Fruit fly (Drosophila melanogaster) whole organism, embryonic: ENCODE data around the gene CG43354.
A peak's percentile ranks its signal among the peaks of the same experiment; 100 is the strongest.

Source experiments
- Atf3 ChIP-seq: fragments of 200-800 bp; sonication (Bioruptor generic); optimal IDR thresholded peaks from 3 replicates; lab custom pipeline; 2016; ENCODE audit warnings: missing biosample characterization, missing genetic modification characterization
- Blimp-1 ChIP-seq: fragments of 200-800 bp; sonication (Bioruptor generic); optimal IDR thresholded peaks from 3 replicates; lab custom pipeline; 2018; ENCODE audit warnings: missing biosample characterization, missing genetic modification characterization, mild to moderate bottlenecking, moderate library complexity, missing genetic modification reagents
- Bteb2 ChIP-seq: fragments of 200-800 bp; sonication (Bioruptor generic); optimal IDR thresholded peaks from 2 replicates; lab custom pipeline; 2016; ENCODE audit warnings: missing biosample characterization, missing genetic modification characterization
- CG10209 ChIP-seq: fragments of 200-800 bp; sonication (Bioruptor generic); optimal IDR thresholded peaks from 3 replicates; lab custom pipeline; 2017; ENCODE audit warnings: missing biosample characterization, mild to moderate bottlenecking, missing genetic modification characterization, missing genetic modification reagents
- CG11504 ChIP-seq: fragments of 200-800 bp; sonication (Bioruptor generic); optimal IDR thresholded peaks from 3 replicates; lab custom pipeline; 2019; ENCODE audit warnings: missing biosample characterization, mild to moderate bottlenecking, missing genetic modification characterization, moderate library complexity
- CG11695 ChIP-seq: fragments of 200-800 bp; sonication (Bioruptor generic); IDR thresholded peaks from 3 replicates; pipeline ENCODE4 v1.3.6; 2022; ENCODE audit warnings: missing biosample characterization, missing genetic modification characterization
- CG13287 ChIP-seq: fragments of 200-800 bp; sonication (Bioruptor generic); IDR thresholded peaks from 2 replicates; pipeline ENCODE4 v1.3.6; 2022; ENCODE audit warnings: missing biosample characterization, missing genetic modification characterization; ENCODE audit not compliant: partially characterized antibody
- CG14014 ChIP-seq: fragments of 200-800 bp; sonication (Bioruptor generic); IDR thresholded peaks from 2 replicates; pipeline ENCODE4 v1.3.6; 2022; ENCODE audit warnings: missing biosample characterization, missing genetic modification characterization
- CG31441 ChIP-seq: fragments of 200-800 bp; sonication (Bioruptor generic); IDR thresholded peaks from 2 replicates; pipeline ENCODE4 v1.3.6; 2022; ENCODE audit warnings: missing biosample characterization, missing genetic modification characterization
- CG5245 ChIP-seq: fragments of 200-800 bp; sonication (Bioruptor generic); optimal IDR thresholded peaks from 3 replicates; lab custom pipeline; 2016; ENCODE audit warnings: missing biosample characterization, missing genetic modification characterization
- CG6689 ChIP-seq: fragments of 200-800 bp; sonication (Bioruptor generic); IDR thresholded peaks from 2 replicates; pipeline ENCODE4 v1.3.6; 2022; ENCODE audit warnings: missing biosample characterization, missing genetic modification characterization
- CG7987 ChIP-seq: fragments of 200-800 bp; sonication (Bioruptor generic); optimal IDR thresholded peaks from 2 replicates; lab custom pipeline; 2018; ENCODE audit warnings: missing biosample characterization, mild to moderate bottlenecking, missing genetic modification characterization, moderate library complexity
- CG9797 ChIP-seq: fragments of 200-800 bp; sonication (Bioruptor generic); optimal IDR thresholded peaks from 3 replicates; lab custom pipeline; 2018; ENCODE audit warnings: missing biosample characterization, mild to moderate bottlenecking, missing genetic modification characterization
- Fer2 ChIP-seq: fragments of 200-800 bp; sonication (Bioruptor generic); optimal IDR thresholded peaks from 2 replicates; lab custom pipeline; 2018; ENCODE audit warnings: missing biosample characterization, mild to moderate bottlenecking, missing genetic modification characterization, moderate library complexity
- Gsc ChIP-seq: fragments of 200-800 bp; sonication (Bioruptor generic); IDR thresholded peaks from 2 replicates; pipeline ENCODE4 v1.3.6; 2022; ENCODE audit warnings: missing biosample characterization, missing genetic modification characterization
- HLH3B ChIP-seq: fragments of 200-800 bp; sonication (Bioruptor generic); IDR thresholded peaks from 2 replicates; pipeline ENCODE4 v1.3.6; 2022; ENCODE audit warnings: missing biosample characterization, missing genetic modification characterization
- Hr51 ChIP-seq, 2 experiments: fragments of 200-800 bp; sonication (Bioruptor generic); optimal IDR thresholded peaks; 2 replicates in 1 of 2; 3 replicates in 1 of 2; lab custom pipeline; 2016 to 2018; ENCODE audit warnings: missing biosample characterization in 2 of 2, missing genetic modification characterization in 2 of 2, mild to moderate bottlenecking in 1 of 2, moderate library complexity in 1 of 2
- Hr78 ChIP-seq, 2 experiments: fragments of 200-800 bp in 1 of 2; fragments of >200 bp in 1 of 2; sonication (Bioruptor generic) in 1 of 2; optimal IDR thresholded peaks; 2 replicates each; lab custom pipeline; 2017 to 2019; ENCODE audit warnings: missing biosample characterization in 2 of 2, missing genetic modification characterization in 2 of 2, mild to moderate bottlenecking in 1 of 2, moderate library complexity in 1 of 2
- Kr ChIP-seq: fragments of 200-800 bp; sonication (Bioruptor generic); optimal IDR thresholded peaks from 2 replicates; lab custom pipeline; 2017; ENCODE audit warnings: missing biosample characterization, mild to moderate bottlenecking, missing genetic modification characterization
- MESR4 ChIP-seq: fragments of 200-800 bp; sonication (Bioruptor generic); optimal IDR thresholded peaks from 2 replicates; lab custom pipeline; 2018; ENCODE audit warnings: missing biosample characterization, mild to moderate bottlenecking, missing genetic modification characterization, moderate library complexity
- Meics ChIP-seq: fragments of 200-800 bp; sonication (Bioruptor generic); optimal IDR thresholded peaks from 2 replicates; lab custom pipeline; 2017; ENCODE audit warnings: missing biosample characterization, mild to moderate bottlenecking, missing genetic modification characterization
- Neu2 ChIP-seq: fragments of 200-800 bp; sonication (Bioruptor generic); optimal IDR thresholded peaks from 3 replicates; lab custom pipeline; 2016; ENCODE audit warnings: missing biosample characterization, missing genetic modification characterization, borderline replicate concordance
- ara ChIP-seq: fragments of 200-800 bp; sonication (Bioruptor generic); IDR thresholded peaks from 2 replicates; pipeline ENCODE4 v1.3.6; 2022; ENCODE audit warnings: missing biosample characterization, missing genetic modification characterization
- cwo ChIP-seq: fragments of 200-800 bp; sonication (Bioruptor generic); optimal IDR thresholded peaks from 3 replicates; lab custom pipeline; 2017; ENCODE audit warnings: missing biosample characterization, missing genetic modification characterization, mild to moderate bottlenecking, moderate library complexity, missing genetic modification reagents
- dmrt11E ChIP-seq: fragments of 200-800 bp; sonication (Bioruptor generic); optimal IDR thresholded peaks from 3 replicates; lab custom pipeline; 2018; ENCODE audit warnings: missing biosample characterization, mild to moderate bottlenecking, missing genetic modification characterization, moderate library complexity
- fd102C ChIP-seq: fragments of 200-800 bp; sonication (Bioruptor generic); optimal IDR thresholded peaks from 2 replicates; lab custom pipeline; 2018; ENCODE audit warnings: missing biosample characterization, mild to moderate bottlenecking, missing genetic modification characterization, moderate library complexity
- fd3F ChIP-seq: fragments of 200-800 bp; sonication (Bioruptor generic); optimal IDR thresholded peaks from 2 replicates; lab custom pipeline; 2018; ENCODE audit warnings: missing biosample characterization, mild to moderate bottlenecking, missing genetic modification characterization, moderate library complexity
- fru ChIP-seq: fragments of >200 bp; optimal IDR thresholded peaks from 2 replicates; lab custom pipeline; 2017
- gcm2 ChIP-seq: fragments of 200-800 bp; sonication (Bioruptor generic); optimal IDR thresholded peaks from 2 replicates; lab custom pipeline; 2016; ENCODE audit warnings: missing biosample characterization, missing genetic modification characterization
- her ChIP-seq: fragments of 200-800 bp; sonication (Bioruptor generic); optimal IDR thresholded peaks from 2 replicates; lab custom pipeline; 2016; ENCODE audit warnings: missing biosample characterization, missing genetic modification characterization
- insv ChIP-seq, 2 experiments: fragments of 200-800 bp; sonication (Bioruptor generic); optimal IDR thresholded peaks; 3 replicates each; lab custom pipeline; 2016 to 2018; ENCODE audit warnings: missing biosample characterization in 2 of 2, missing genetic modification characterization in 2 of 2
- knrl ChIP-seq: fragments of 200-800 bp; sonication (Bioruptor generic); IDR thresholded peaks from 3 replicates; pipeline ENCODE4 v1.3.6; 2022; ENCODE audit warnings: missing biosample characterization, missing genetic modification characterization; ENCODE audit not compliant: partially characterized antibody
- mld ChIP-seq: fragments of 200-800 bp; sonication (Bioruptor generic); IDR thresholded peaks from 3 replicates; pipeline ENCODE4 v1.3.6; 2022; ENCODE audit warnings: missing biosample characterization, missing genetic modification characterization; ENCODE audit not compliant: partially characterized antibody
- scrt ChIP-seq: fragments of 200-800 bp; sonication (Bioruptor generic); optimal IDR thresholded peaks from 2 replicates; lab custom pipeline; 2018; ENCODE audit warnings: missing biosample characterization, mild to moderate bottlenecking, missing genetic modification characterization, moderate library complexity
- seq ChIP-seq: fragments of 200-800 bp; sonication (Bioruptor generic); IDR thresholded peaks from 2 replicates; pipeline ENCODE4 v1.3.6; 2022; ENCODE audit warnings: missing biosample characterization, missing genetic modification characterization
- sima ChIP-seq: fragments of 200-800 bp; sonication (Bioruptor generic); optimal IDR thresholded peaks from 2 replicates; lab custom pipeline; 2016; ENCODE audit warnings: missing biosample characterization, missing genetic modification characterization
- ssp ChIP-seq: fragments of 200-800 bp; sonication (Bioruptor generic); IDR thresholded peaks from 2 replicates; pipeline ENCODE4 v1.3.6; 2022; ENCODE audit warnings: missing biosample characterization, missing genetic modification characterization
- trem ChIP-seq: fragments of 200-800 bp; optimal IDR thresholded peaks from 3 replicates; lab custom pipeline; 2019; ENCODE audit warnings: missing biosample characterization, mild to moderate bottlenecking, missing genetic modification characterization, moderate library complexity
- wor ChIP-seq: fragments of 200-800 bp; sonication (Bioruptor generic); IDR thresholded peaks from 2 replicates; pipeline ENCODE4 v1.3.6; 2022; ENCODE audit warnings: missing biosample characterization, missing genetic modification characterization

The CG43354 gene

dm6 chr2L:18267815-18268214, 41.4 kb downstream of the CG43354 start (continued):
- TF ChIP-seq CG14014 (GFP tag; lab: Robert Waterston, UW): no peak
- no peak for TF ChIP-seq seq (GFP tag; lab: Robert Waterston, UW)
- no peak for TF ChIP-seq Fer2
- TF ChIP-seq CG6689 (GFP tag; lab: Robert Waterston, UW): no peak
- peak; percentile 43 for TF ChIP-seq Meics (GFP tag; lab: Kevin White, UChicago)
- TF ChIP-seq Kr (GFP tag; lab: Kevin White, UChicago): no peak
- no peak for TF ChIP-seq scrt (GFP tag; lab: Kevin White, UChicago)
- TF ChIP-seq fd102C: no peak
- no peak for TF ChIP-seq Blimp-1 (GFP tag; lab: Kevin White, UChicago)
- no peak for TF ChIP-seq fru (lab: Kevin White, UChicago)
- no peak for TF ChIP-seq wor (GFP tag; lab: Robert Waterston, UW)
- peak; percentile 17 for TF ChIP-seq cwo (GFP tag; lab: Kevin White, UChicago)
- TF ChIP-seq CG31441: 0 out of 2 replicates have a peak, but pooled peaks have one; percentile 13
- no peak for TF ChIP-seq her (GFP tag; lab: Kevin White, UChicago)
- no peak for TF ChIP-seq ara (GFP tag; lab: Robert Waterston, UW)
- no peak for TF ChIP-seq CG10209
- TF ChIP-seq CG11695 (GFP tag; lab: Robert Waterston, UW): no peak
- no peak for TF ChIP-seq CG5245 (GFP tag; lab: Kevin White, UChicago)
- TF ChIP-seq Atf3 (GFP tag; lab: Kevin White, UChicago): no peak
- TF ChIP-seq Bteb2 (GFP tag; lab: Kevin White, UChicago): no peak
- no peak for TF ChIP-seq MESR4 (GFP tag; lab: Kevin White, UChicago)
- TF ChIP-seq CG11504 (tag; lab: Kevin White, UChicago): peak; percentile 53
- no peak for TF ChIP-seq insv (GFP tag; optimal IDR thresholded peaks at IDR 0.05; lab: Kevin White, UChicago)
- TF ChIP-seq ssp (GFP tag; lab: Robert Waterston, UW): no peak
- TF ChIP-seq fd3F: no peak
- no peak for TF ChIP-seq Neu2
- peak in 1 of 2 experiments; percentile 27 for TF ChIP-seq Hr51 (GFP tag; optimal IDR thresholded peaks at IDR 0.05; lab: Kevin White, UChicago)
- no peak for TF ChIP-seq trem (tag; lab: Kevin White, UChicago)
- TF ChIP-seq CG9797 (GFP tag; lab: Kevin White, UChicago): no peak
- no peak for TF ChIP-seq mld
- TF ChIP-seq gcm2 (GFP tag; lab: Kevin White, UChicago): no peak
- TF ChIP-seq Hr78 (GFP tag; optimal IDR thresholded peaks at IDR 0.05; lab: Kevin White, UChicago): no peak
- TF ChIP-seq CG13287 (GFP tag; lab: Robert Waterston, UW): no peak
- TF ChIP-seq Gsc (GFP tag; lab: Robert Waterston, UW): no peak
- TF ChIP-seq CG7987 (GFP tag; lab: Kevin White, UChicago): no peak
- no peak for TF ChIP-seq dmrt11E (tag; lab: Kevin White, UChicago)
- TF ChIP-seq sima (GFP tag; lab: Kevin White, UChicago): no peak
- TF ChIP-seq knrl (GFP tag; lab: Robert Waterston, UW): no peak
- 0 out of 2 replicates have a peak, but pooled peaks have one; percentile 10 for TF ChIP-seq HLH3B (GFP tag; lab: Robert Waterston, UW)
